Worm (Caenorhabditis elegans) whole organism, L1 larva: ENCODE results near the gene K08D12.8.

Experiments
- C04F5.9 ChIP-seq: sonication (generic microtip); optimal IDR thresholded peaks from 2 replicates; lab custom pipeline; 2016; ENCODE audit warnings: missing genetic modification characterization, missing compliant biosample characterization
- C16A3.4 ChIP-seq: fragments of 150-350 bp; optimal IDR thresholded peaks from 2 replicates; lab custom pipeline; 2014; ENCODE audit warnings: missing biosample characterization, missing genetic modification characterization
- F16B12.6 ChIP-seq: fragments of 150-350 bp; optimal IDR thresholded peaks from 2 replicates; lab custom pipeline; 2014; ENCODE audit warnings: missing biosample characterization, missing genetic modification characterization
- aly-2 ChIP-seq: fragments of 150-350 bp; optimal IDR thresholded peaks from 2 replicates; lab custom pipeline; 2014; ENCODE audit warnings: missing biosample characterization, missing genetic modification characterization
- blmp-1 ChIP-seq: fragments of 150-350 bp; optimal IDR thresholded peaks from 2 replicates; lab custom pipeline; 2014; ENCODE audit warnings: missing biosample characterization, missing genetic modification characterization
- ceh-82 ChIP-seq, 3 experiments: fragments of 150-350 bp in 1 of 3; sonication (generic microtip) in 2 of 3; optimal IDR thresholded peaks; 2 replicates each; lab custom pipeline; 2014 to 2017; ENCODE audit warnings: missing biosample characterization in 3 of 3, missing genetic modification characterization in 3 of 3
- dpl-1 ChIP-seq, 3 experiments: fragments of 150-350 bp in 2 of 3; sonication (generic microtip) in 1 of 3; optimal IDR thresholded peaks; 2 replicates each; lab custom pipeline; 2014 to 2017; ENCODE audit warnings: missing biosample characterization in 3 of 3, missing genetic modification characterization in 3 of 3, missing genetic modification reagents in 3 of 3
- efl-1 ChIP-seq, 4 experiments: fragments of 150-350 bp; optimal IDR thresholded peaks in 3 of 4; peaks in 1 of 4; 1 replicate in 1 of 4; 2 replicates in 3 of 4; lab custom pipeline; 2014; ENCODE audit warnings: missing biosample characterization in 2 of 4, missing genetic modification characterization in 2 of 4, missing genetic modification reagents in 2 of 4
- elt-2 ChIP-seq: sonication (generic microtip); optimal IDR thresholded peaks from 2 replicates; lab custom pipeline; 2016; ENCODE audit warnings: missing genetic modification characterization, mild to moderate bottlenecking, inconsistent platforms, missing compliant biosample characterization, missing genetic modification reagents
- fkh-10 ChIP-seq: sonication (generic microtip); optimal IDR thresholded peaks from 2 replicates; lab custom pipeline; 2017; ENCODE audit warnings: missing biosample characterization, missing genetic modification reagents, missing genetic modification characterization
- fkh-4 ChIP-seq: sonication (generic microtip); optimal IDR thresholded peaks from 2 replicates; lab custom pipeline; 2016; ENCODE audit warnings: missing compliant biosample characterization, missing genetic modification characterization, borderline replicate concordance
- fkh-8 ChIP-seq: sonication (generic microtip); optimal IDR thresholded peaks from 2 replicates; lab custom pipeline; 2016; ENCODE audit warnings: mild to moderate bottlenecking, missing genetic modification characterization, missing compliant biosample characterization
- hlh-17 ChIP-seq: fragments of 200-800 bp; sonication (Bioruptor generic); optimal IDR thresholded peaks from 2 replicates; lab custom pipeline; 2018; ENCODE audit warnings: missing genetic modification characterization, mild to moderate bottlenecking, missing compliant biosample characterization, moderate library complexity, borderline replicate concordance
- isw-1 ChIP-seq: fragments of 200-800 bp; sonication (Bioruptor generic); IDR thresholded peaks from 2 replicates; pipeline ENCODE4 v1.3.6; 2022; ENCODE audit warnings: missing genetic modification characterization, missing compliant biosample characterization
- jun-1 ChIP-seq: fragments of 150-350 bp; optimal IDR thresholded peaks from 2 replicates; lab custom pipeline; 2014; ENCODE audit warnings: missing biosample characterization, missing genetic modification reagents, missing genetic modification characterization
- lin-13 ChIP-seq: fragments of 150-350 bp; optimal IDR thresholded peaks from 2 replicates; lab custom pipeline; 2014; ENCODE audit warnings: missing biosample characterization, missing genetic modification reagents, missing genetic modification characterization
- lin-14 ChIP-seq: fragments of 200-800 bp; sonication (Bioruptor generic); optimal IDR thresholded peaks from 2 replicates; lab custom pipeline; 2018; ENCODE audit warnings: mild to moderate bottlenecking, missing genetic modification characterization, moderate library complexity, missing compliant biosample characterization
- lin-35 ChIP-seq, 2 experiments: fragments of 150-350 bp; optimal IDR thresholded peaks; 2 replicates each; lab custom pipeline; 2014; ENCODE audit warnings: missing biosample characterization in 2 of 2, missing genetic modification characterization in 2 of 2, missing genetic modification reagents in 2 of 2
- lin-39 ChIP-seq: fragments of 150-350 bp; optimal IDR thresholded peaks from 2 replicates; lab custom pipeline; 2014; ENCODE audit warnings: missing biosample characterization, missing genetic modification reagents, missing genetic modification characterization
- lir-3 ChIP-seq: sonication (generic microtip); optimal IDR thresholded peaks from 2 replicates; lab custom pipeline; 2016; ENCODE audit warnings: mild to moderate bottlenecking, missing genetic modification characterization, moderate library complexity, missing compliant biosample characterization; ENCODE audit not compliant: poor library complexity
- mdl-1 ChIP-seq, 2 experiments: fragments of 150-350 bp; optimal IDR thresholded peaks; 2 replicates each; lab custom pipeline; 2014 to 2017; ENCODE audit warnings: missing biosample characterization in 2 of 2, missing genetic modification characterization in 2 of 2, inconsistent platforms in 1 of 2
- mef-2 ChIP-seq: fragments of 150-350 bp; optimal IDR thresholded peaks from 2 replicates; lab custom pipeline; 2014; ENCODE audit warnings: missing biosample characterization, missing genetic modification characterization
- nhr-11 ChIP-seq: fragments of 150-350 bp; optimal IDR thresholded peaks from 2 replicates; lab custom pipeline; 2014; ENCODE audit warnings: missing biosample characterization, missing genetic modification characterization
- nhr-12 ChIP-seq: sonication (generic microtip); optimal IDR thresholded peaks from 2 replicates; lab custom pipeline; 2017; ENCODE audit warnings: missing biosample characterization, missing genetic modification characterization
- nhr-20 ChIP-seq: sonication (generic microtip); optimal IDR thresholded peaks from 2 replicates; lab custom pipeline; 2016; ENCODE audit warnings: mild to moderate bottlenecking, missing genetic modification characterization, missing compliant biosample characterization
- nhr-47 ChIP-seq: sonication (generic microtip); optimal IDR thresholded peaks from 2 replicates; lab custom pipeline; 2016; ENCODE audit warnings: mild to moderate bottlenecking, missing genetic modification characterization, moderate library complexity, missing compliant biosample characterization
- nhr-77 ChIP-seq: fragments of 150-350 bp; optimal IDR thresholded peaks from 2 replicates; lab custom pipeline; 2014; ENCODE audit warnings: missing biosample characterization, missing genetic modification characterization
- nhr-84 ChIP-seq: sonication (generic microtip); optimal IDR thresholded peaks from 2 replicates; lab custom pipeline; 2017; ENCODE audit warnings: missing biosample characterization, missing genetic modification characterization
- nhr-85 ChIP-seq: sonication (generic microtip); peaks from one replicate; lab custom pipeline; 2016; ENCODE audit warnings: missing genetic modification characterization, inconsistent platforms, missing compliant biosample characterization
- nhr-90 ChIP-seq: sonication (generic microtip); optimal IDR thresholded peaks from 2 replicates; lab custom pipeline; 2016; ENCODE audit warnings: mild to moderate bottlenecking, missing genetic modification characterization, missing compliant biosample characterization; ENCODE audit not compliant: poor library complexity
- rnt-1 ChIP-seq: sonication (generic microtip); optimal IDR thresholded peaks from 2 replicates; lab custom pipeline; 2016; ENCODE audit warnings: mild to moderate bottlenecking, missing genetic modification characterization, moderate library complexity, missing compliant biosample characterization
- skn-1 ChIP-seq: fragments of 150-350 bp; optimal IDR thresholded peaks from 2 replicates; lab custom pipeline; 2014; ENCODE audit warnings: missing biosample characterization, missing genetic modification characterization
- snpc-4 ChIP-seq: fragments of 150-350 bp; optimal IDR thresholded peaks from 2 replicates; lab custom pipeline; 2014; ENCODE audit warnings: missing biosample characterization, missing genetic modification characterization
- snu-23 ChIP-seq: sonication (generic microtip); optimal IDR thresholded peaks from 2 replicates; lab custom pipeline; 2016; ENCODE audit warnings: missing genetic modification characterization, missing compliant biosample characterization
- sox-4 ChIP-seq: sonication (generic microtip); optimal IDR thresholded peaks from 2 replicates; lab custom pipeline; 2016; ENCODE audit warnings: missing genetic modification characterization, missing compliant biosample characterization
- sptf-1 ChIP-seq: fragments of 150-350 bp; optimal IDR thresholded peaks from 2 replicates; lab custom pipeline; 2014; ENCODE audit warnings: missing biosample characterization, missing genetic modification characterization
- swsn-7 ChIP-seq: sonication (generic microtip); optimal IDR thresholded peaks from 2 replicates; lab custom pipeline; 2016; ENCODE audit warnings: missing genetic modification characterization, missing compliant biosample characterization
- unc-130 ChIP-seq: fragments of 150-350 bp; optimal IDR thresholded peaks from 2 replicates; lab custom pipeline; 2017; ENCODE audit warnings: missing biosample characterization, missing genetic modification characterization, inconsistent platforms
- unc-30 ChIP-seq: sonication (generic microtip); optimal IDR thresholded peaks from 2 replicates; lab custom pipeline; 2017; ENCODE audit warnings: missing biosample characterization, missing genetic modification characterization
- unc-62 ChIP-seq: fragments of 150-350 bp; optimal IDR thresholded peaks from 2 replicates; lab custom pipeline; 2014; ENCODE audit warnings: missing biosample characterization, missing genetic modification reagents, missing genetic modification characterization
- ztf-11 ChIP-seq, 2 experiments: sonication (generic microtip); optimal IDR thresholded peaks; 2 replicates each; lab custom pipeline; 2016 to 2017; ENCODE audit warnings: missing genetic modification characterization in 2 of 2, missing biosample characterization in 1 of 2, missing compliant biosample characterization in 1 of 2

The K08D12.8 gene

DNA sequence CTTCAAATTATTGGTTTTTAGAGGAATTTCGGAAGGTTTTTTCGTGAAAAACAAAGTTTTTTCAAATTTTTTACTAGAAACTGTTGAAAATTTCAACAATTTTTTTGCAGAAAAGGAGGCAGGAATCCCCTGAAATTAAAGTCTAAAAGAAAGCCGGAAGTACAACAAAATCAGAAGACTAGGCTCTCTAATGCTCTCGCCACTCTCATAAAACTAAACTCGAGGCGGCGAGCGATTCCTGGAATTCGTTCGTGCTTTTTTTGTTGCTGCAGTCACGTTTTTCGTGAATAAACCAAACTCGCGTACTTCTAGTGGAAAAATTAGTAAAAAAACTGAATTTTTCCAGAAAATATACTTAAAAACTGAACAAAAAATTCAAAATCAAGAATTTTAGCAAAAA, 12.9 kb downstream of the K08D12.8 start (continued):
- TF ChIP-seq nhr-77 (tag; lab: Kevin White, UChicago) (no peak), isw-1 (GFP tag; lab: Robert Waterston, UW) (no peak), snu-23 (no peak)

DNA sequence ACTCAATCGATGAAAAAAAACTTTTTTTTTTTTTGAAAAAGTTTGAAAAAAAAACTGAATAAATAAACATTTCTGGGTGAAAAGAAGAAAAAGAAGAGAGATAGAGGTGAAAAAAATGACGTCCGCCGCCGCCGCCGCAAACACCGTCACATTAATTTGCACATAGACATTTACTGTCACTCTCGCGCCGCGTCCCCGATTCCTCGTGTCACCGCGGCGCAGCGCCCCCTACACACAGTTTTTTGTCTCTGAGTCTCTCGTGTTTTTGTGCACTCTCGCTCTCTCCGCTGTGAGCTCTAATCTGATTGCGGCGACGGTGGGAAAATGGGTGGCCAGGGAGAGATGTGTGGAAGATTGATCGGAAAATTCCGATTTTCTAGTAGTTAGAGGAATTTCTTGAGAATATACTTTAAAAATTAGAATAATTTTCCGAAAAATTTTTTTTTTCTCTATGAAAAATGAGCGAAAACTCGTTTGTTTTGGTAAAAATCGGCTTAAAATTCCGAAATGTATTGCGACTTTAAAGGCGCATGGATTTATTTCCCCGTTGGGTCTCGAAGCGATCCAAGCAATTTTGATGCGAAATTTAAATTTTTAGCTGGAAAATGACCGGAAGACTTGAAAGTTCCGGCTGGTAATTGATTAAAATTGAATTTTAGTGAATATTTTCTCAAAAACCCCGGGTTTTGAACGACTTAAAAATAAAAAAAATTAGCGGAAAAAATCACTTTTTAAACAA, 13.5 kb downstream of the K08D12.8 start:
- TF ChIP-seq lin-35 (GFP tag; optimal IDR thresholded peaks at IDR 0.05; lab: Kevin White, UChicago): peak in 1 of 2 experiments; percentile 2
- TF ChIP-seq rnt-1 (tag; lab: Kevin White, UChicago): peak; percentile 25
- TF ChIP-seq snu-23: peak; percentile 9
- peak in 1 of 2 experiments; percentile 23 for TF ChIP-seq mdl-1 (tag; optimal IDR thresholded peaks at IDR 0.05; lab: Kevin White, UChicago)
- TF ChIP-seq blmp-1 (tag; lab: Kevin White, UChicago): peak; percentile 58
- TF ChIP-seq dpl-1 (GFP tag; optimal IDR thresholded peaks at IDR 0.05; lab: Kevin White, UChicago): peak; percentile 7 to 13 (median 11)
- peak; percentile 3 to 4 for TF ChIP-seq efl-1 (optimal IDR thresholded peaks at IDR 0.05; lab: Kevin White, UChicago)
- peak; percentile 19 to 79 for TF ChIP-seq efl-1 (GFP tag; optimal IDR thresholded peaks at IDR 0.05 in 1 of 2; lab: Kevin White, UChicago)
- TF ChIP-seq mef-2 (tag; lab: Kevin White, UChicago): no peak
- no peak for TF ChIP-seq fkh-8 (tag; lab: Kevin White, UChicago)
- TF ChIP-seq F16B12.6: peak; percentile 41
- no peak for TF ChIP-seq sptf-1
- TF ChIP-seq nhr-85 (tag; lab: Kevin White, UChicago): peak; percentile 37

DNA sequence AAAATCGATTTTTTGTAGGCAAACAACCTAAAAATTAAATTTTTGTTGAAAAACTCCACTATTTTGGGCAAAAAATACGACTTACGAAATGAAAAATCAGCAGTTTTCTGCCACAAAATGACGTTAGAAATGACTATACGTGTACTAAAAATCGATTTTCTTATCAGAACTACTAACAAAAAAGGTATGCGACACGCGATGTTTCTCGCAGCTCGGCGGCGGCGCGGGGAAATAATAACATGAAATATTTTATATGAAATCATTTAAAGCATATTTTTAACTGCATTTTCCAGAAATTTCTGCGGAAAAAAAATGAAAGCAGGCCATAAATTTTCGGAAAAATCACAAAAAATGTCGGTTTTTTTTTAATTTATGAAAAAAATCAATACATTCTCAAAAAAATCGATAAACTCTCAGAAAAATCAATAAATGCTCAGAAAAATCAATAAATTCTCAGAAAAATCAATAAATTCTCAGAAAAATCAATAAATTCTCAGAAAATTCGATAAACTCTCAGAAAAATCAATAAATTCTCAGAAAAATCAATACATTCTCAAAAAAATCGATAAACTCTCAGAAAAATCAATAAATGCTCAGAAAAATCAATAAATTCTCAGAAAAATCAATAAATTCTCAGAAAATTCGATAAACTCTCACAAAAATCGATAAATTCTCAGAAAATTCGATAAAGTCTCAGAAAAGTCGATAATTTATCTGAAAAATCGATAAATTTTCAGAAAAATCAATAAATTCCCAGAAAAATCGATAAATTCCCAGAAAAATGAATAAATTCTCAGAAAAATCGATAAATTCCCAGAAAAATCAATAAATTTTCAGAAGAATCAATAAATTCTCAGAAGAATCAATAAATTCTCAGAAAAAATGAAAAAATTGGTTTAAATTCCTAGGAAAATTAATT, 14.4 kb downstream of the K08D12.8 start, which contains the start of gene ptpn-22:
TSS of gene ptpn-22 (minus strand) at position 158 of the 919 bp plus-strand sequence.
- TF ChIP-seq aly-2: no peak
- TF ChIP-seq nhr-85 (tag; lab: Kevin White, UChicago): peak; percentile 5

- TF ChIP-seq sox-4 (tag; lab: Kevin White, UChicago) (peak; percentile 78), lin-14 (GFP tag; lab: Kevin White, UChicago) (peak; percentile 92), lir-3 (tag; lab: Kevin White, UChicago) (no peak), fkh-8 (tag; lab: Kevin White, UChicago) (peak; percentile 96), nhr-20 (peak; percentile 88), nhr-90 (peak; percentile 87), ceh-82 (tag; optimal IDR thresholded peaks at IDR 0.05; lab: Kevin White, UChicago) (peak; percentile 73 to 87 (median 85)), C16A3.4 (peak; percentile 87), swsn-7 (tag; lab: Kevin White, UChicago) (peak; percentile 86), mdl-1 (tag; optimal IDR thresholded peaks at IDR 0.05; lab: Kevin White, UChicago) (peak in 1 of 2 experiments; percentile 86), nhr-47 (tag; lab: Kevin White, UChicago) (peak; percentile 91), unc-62 (GFP tag; lab: Kevin White, UChicago) (no peak), jun-1 (tag; lab: Kevin White, UChicago) (peak; percentile 78), unc-130 (tag; lab: Kevin White, UChicago) (peak; percentile 84), isw-1 (GFP tag; lab: Robert Waterston, UW) (peak; percentile 85), lin-13 (peak; percentile 85), nhr-11 (tag; lab: Kevin White, UChicago) (no peak), fkh-10 (GFP tag; lab: Kevin White, UChicago) (peak; percentile 37), snpc-4 (tag; lab: Kevin White, UChicago) (peak; percentile 54), skn-1 (tag; lab: Kevin White, UChicago) (peak; percentile 70), hlh-17 (GFP tag; lab: Kevin White, UChicago) (no peak), nhr-12 (no peak), sptf-1 (no peak), C04F5.9 (tag; lab: Kevin White, UChicago) (peak; percentile 64), elt-2 (tag; lab: Kevin White, UChicago) (peak; percentile 8), blmp-1 (tag; lab: Kevin White, UChicago) (peak; percentile 9), lin-39 (tag; lab: Kevin White, UChicago) (no peak), nhr-84 (no peak), fkh-4 (tag; lab: Kevin White, UChicago) (peak; percentile 61), unc-30 (tag; lab: Kevin White, UChicago) (no peak), ztf-11 (tag; optimal IDR thresholded peaks at IDR 0.05; lab: Kevin White, UChicago) (peak in 1 of 2 experiments; percentile 89)
These were observed 19.6 kb downstream of the K08D12.8 start, which contains the start of the genes Y41D4A.6 and Y41D4A.4 for ce11 chrIV:1745453-1746051. Gene Y41D4A.6, minus strand, starts transcription at chrIV:1745503. Gene Y41D4A.4, plus strand, starts transcription at chrIV:1746001.
